Worm (Caenorhabditis elegans) whole organism, L4/young adult: Measurements from ENCODE around the gene col-44.

Experiments used
- W03F9.2 ChIP-seq: fragments of 150-350 bp; optimal IDR thresholded peaks from 2 replicates; lab custom pipeline; 2014; ENCODE audit warnings: missing biosample characterization, missing genetic modification characterization
- dao-5 ChIP-seq: sonication (generic microtip); optimal IDR thresholded peaks from 2 replicates; lab custom pipeline; 2016; ENCODE audit warnings: missing genotype, missing genetic modification characterization, moderate library complexity, missing compliant biosample characterization
- him-1 ChIP-seq: sonication (generic microtip); optimal IDR thresholded peaks from 2 replicates; lab custom pipeline; 2016; ENCODE audit warnings: missing genotype, missing genetic modification reagents, missing genetic modification characterization, missing compliant biosample characterization

ce11 chrX:13592367-13592766 lies 1.1 kb downstream of the col-44 start, which contains the start of gene F54B11.4:
- no peak for TF ChIP-seq dao-5 (tag; lab: Kevin White, UChicago)
- TF ChIP-seq him-1 (tag; lab: Kevin White, UChicago), result no peak
- no peak for TF ChIP-seq W03F9.2 (tag; lab: Kevin White, UChicago)
